Worm (Caenorhabditis elegans) whole organism, midembryonic: Measurements from ENCODE around the gene cyp-34A8.

Source experiments
- T22C8.4 ChIP-seq: fragments of 200-800 bp; sonication (Bioruptor generic); IDR thresholded peaks from 2 replicates; pipeline ENCODE4 v1.3.6; 2022; ENCODE audit warnings: missing genetic modification characterization, missing compliant biosample characterization
- cog-1 ChIP-seq: sonication (generic microtip); optimal IDR thresholded peaks from 2 replicates; lab custom pipeline; 2016; ENCODE audit warnings: missing genetic modification characterization, missing compliant biosample characterization
- flt-1 ChIP-seq: fragments of 200-800 bp; sonication (Bioruptor generic); IDR thresholded peaks from 2 replicates; pipeline ENCODE4 v1.3.6; 2022; ENCODE audit warnings: missing genetic modification characterization, missing compliant biosample characterization
- klf-2 ChIP-seq: fragments of 200-800 bp; sonication (Bioruptor generic); conservative IDR thresholded peaks from 2 replicates; pipeline ENCODE4 v1.3.6; 2022; ENCODE audit warnings: missing genetic modification reagents, missing genetic modification characterization, missing compliant biosample characterization
- med-1 ChIP-seq: sonication (generic microtip); optimal IDR thresholded peaks from 2 replicates; lab custom pipeline; 2017; ENCODE audit warnings: missing genetic modification characterization, mild to moderate bottlenecking, missing compliant biosample characterization, antibody characterized with exemption, missing genetic modification reagents; ENCODE audit not compliant: insufficient read depth
- ref-1 ChIP-seq: fragments of 200-800 bp; sonication (Bioruptor generic); conservative IDR thresholded peaks from 2 replicates; pipeline ENCODE4 v1.3.6; 2022; ENCODE audit warnings: missing genetic modification reagents, missing genetic modification characterization, missing compliant biosample characterization
- tab-1 ChIP-seq: fragments of 200-800 bp; sonication (Bioruptor generic); IDR thresholded peaks from 2 replicates; pipeline ENCODE4 v1.3.6; 2022; ENCODE audit warnings: missing genetic modification characterization, missing compliant biosample characterization
- ztf-23 ChIP-seq: fragments of 200-800 bp; sonication (Bioruptor generic); IDR thresholded peaks from 2 replicates; pipeline ENCODE4 v1.3.6; 2022; ENCODE audit warnings: missing genetic modification reagents, missing genetic modification characterization, missing compliant biosample characterization
- ztf-29 ChIP-seq: fragments of 200-800 bp; sonication (Bioruptor generic); IDR thresholded peaks from 2 replicates; pipeline ENCODE4 v1.3.6; 2022; ENCODE audit warnings: missing genetic modification reagents, missing genetic modification characterization, missing compliant biosample characterization

Gene cyp-34A8

DNA sequence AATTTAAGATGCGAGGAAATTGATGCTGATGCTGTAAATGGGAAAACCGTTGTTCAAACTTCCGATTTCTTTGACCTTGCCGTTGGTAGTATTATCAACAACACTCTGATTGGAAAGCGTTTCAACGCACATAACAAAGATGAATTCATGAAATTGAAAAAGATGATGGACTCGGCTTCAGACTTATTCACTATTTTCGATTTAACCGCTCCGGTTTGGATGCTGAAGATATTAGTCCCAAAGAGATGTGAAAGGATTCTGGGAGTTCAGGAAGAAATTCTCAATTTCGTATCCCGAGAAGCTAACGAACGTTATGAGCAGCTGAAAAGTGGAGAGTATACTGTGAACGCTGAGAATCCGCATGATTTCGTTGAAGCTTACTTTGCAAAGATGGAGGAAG is 24.3 kb downstream of the cyp-34A8 start:
- no peak for TF ChIP-seq T22C8.4
- no peak for TF ChIP-seq cog-1 (tag; lab: Kevin White, UChicago)
- TF ChIP-seq ztf-23, result no peak

DNA sequence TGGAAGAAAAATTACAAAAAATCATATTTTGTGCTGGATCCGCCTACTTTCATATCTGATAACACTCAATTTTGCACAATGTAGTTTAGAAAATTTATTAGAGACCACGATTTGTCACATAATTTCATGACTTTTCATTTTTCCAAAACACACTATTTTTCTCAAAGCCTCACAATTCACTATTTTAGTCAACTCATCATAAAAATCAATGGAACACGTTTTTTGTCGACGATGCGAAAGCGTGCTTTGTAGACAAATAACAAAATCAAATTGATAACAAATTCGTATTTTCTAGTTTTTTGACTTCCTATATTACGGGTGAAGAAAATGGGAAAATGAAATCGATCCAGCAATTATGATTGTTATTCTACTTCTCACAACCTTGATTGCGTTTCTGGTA is 25.8 kb downstream of the cyp-34A8 start, which contains the start of gene cyp-35B2:
TSS of gene cyp-35B2 (plus strand) at position 301 of the 400 bp plus-strand sequence.
- TF ChIP-seq tab-1 (GFP tag; lab: Robert Waterston, UW) (no peak), klf-2 (no peak), ref-1 (GFP tag; lab: Robert Waterston, UW) (no peak), cog-1 (tag; lab: Kevin White, UChicago) (no peak), med-1 (GFP tag; lab: Kevin White, UChicago) (no peak), flt-1 (no peak), T22C8.4 (no peak), ztf-29 (no peak)

DNA sequence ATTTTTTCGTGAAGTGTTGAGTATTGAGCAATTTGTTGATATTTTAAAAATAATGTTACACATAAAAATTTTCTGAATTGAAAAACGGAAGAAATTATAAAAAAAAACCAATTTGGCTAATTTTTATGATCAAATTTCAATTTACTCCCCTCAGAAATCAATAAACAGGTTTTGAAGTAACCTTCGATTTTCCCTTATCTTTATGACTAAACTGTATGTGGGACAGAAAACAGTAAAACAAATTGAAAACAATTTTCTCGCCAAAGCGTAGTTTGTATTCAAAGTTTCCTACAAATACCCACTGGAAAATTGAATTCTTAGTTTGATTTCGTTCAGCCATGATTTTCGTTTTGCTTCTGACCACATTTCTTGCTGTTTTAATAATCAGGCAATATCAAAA is 28.8 kb downstream of the cyp-34A8 start, which contains the start of gene cyp-35B1:
TSS of gene cyp-35B1 (plus strand) at position 244 of the 400 bp plus-strand sequence.
- TF ChIP-seq flt-1 (no peak), ztf-23 (no peak), ztf-29 (no peak), ref-1 (GFP tag; lab: Robert Waterston, UW) (no peak), med-1 (GFP tag; lab: Kevin White, UChicago) (no peak), T22C8.4 (no peak), klf-2 (no peak), cog-1 (tag; lab: Kevin White, UChicago) (no peak), tab-1 (GFP tag; lab: Robert Waterston, UW) (no peak)

DNA sequence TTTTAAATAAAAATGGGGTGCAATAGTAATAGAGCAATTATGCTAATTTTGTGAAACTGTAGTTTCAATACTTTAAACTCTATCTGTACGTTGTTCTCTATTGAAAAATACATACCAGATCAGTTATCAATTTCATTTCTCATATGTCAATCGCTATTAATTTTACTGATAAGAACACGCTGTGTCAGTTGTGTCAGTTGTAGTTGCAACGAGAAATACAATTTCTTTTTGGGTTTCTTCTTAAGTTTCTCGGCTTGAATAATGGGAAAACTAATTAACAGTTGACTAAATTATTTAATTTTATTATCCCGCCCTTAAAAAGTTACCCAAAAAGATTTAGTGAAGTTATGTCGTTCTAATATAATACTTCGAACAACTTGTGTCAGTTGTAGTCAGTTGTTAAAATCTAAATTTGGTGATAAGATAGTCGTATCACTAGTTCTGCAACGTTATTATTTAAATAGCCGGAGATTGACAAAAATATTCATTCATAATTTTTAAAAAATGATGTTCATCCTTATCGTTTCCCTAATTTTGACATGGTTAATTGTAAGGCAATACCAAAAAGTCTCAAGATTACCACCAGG is 31.6 kb downstream of the cyp-34A8 start, which contains the start of gene cyp-35A5:
TSS of gene cyp-35A5 (plus strand) at position 435 of the 587 bp plus-strand sequence.
- TF ChIP-seq cog-1 (tag; lab: Kevin White, UChicago), result no peak
- TF ChIP-seq klf-2, result no peak
- no peak for TF ChIP-seq tab-1 (GFP tag; lab: Robert Waterston, UW)

DNA sequence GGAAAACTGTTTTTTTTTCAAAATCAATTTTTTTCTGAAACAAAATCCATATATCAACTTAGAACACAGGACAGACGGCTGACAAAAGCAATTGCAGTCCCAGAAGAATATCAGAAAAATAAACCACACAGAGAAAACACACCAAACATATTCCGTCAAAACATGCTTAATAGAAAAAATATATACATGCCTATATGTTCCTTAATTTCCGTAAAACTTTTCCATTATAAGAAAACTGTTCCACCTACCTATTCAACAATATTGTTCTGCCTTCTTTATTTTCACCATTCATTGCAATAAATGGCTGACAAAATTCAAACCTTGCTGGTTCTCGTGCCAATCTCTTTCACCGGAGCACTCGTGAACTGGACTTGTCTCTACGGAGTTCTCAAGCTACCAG is 36.3 kb downstream of the cyp-34A8 start, which contains the start of gene srx-63:
TSS of gene srx-63 (plus strand) at position 301 of the 400 bp plus-strand sequence.
- TF ChIP-seq ref-1 (GFP tag; lab: Robert Waterston, UW), result no peak
- no peak for TF ChIP-seq klf-2
- no peak for TF ChIP-seq tab-1 (GFP tag; lab: Robert Waterston, UW)
- TF ChIP-seq flt-1, result no peak
- TF ChIP-seq ztf-29, result no peak
- no peak for TF ChIP-seq T22C8.4
- no peak for TF ChIP-seq cog-1 (tag; lab: Kevin White, UChicago)
- TF ChIP-seq ztf-23, result no peak
- no peak for TF ChIP-seq med-1 (GFP tag; lab: Kevin White, UChicago)

DNA sequence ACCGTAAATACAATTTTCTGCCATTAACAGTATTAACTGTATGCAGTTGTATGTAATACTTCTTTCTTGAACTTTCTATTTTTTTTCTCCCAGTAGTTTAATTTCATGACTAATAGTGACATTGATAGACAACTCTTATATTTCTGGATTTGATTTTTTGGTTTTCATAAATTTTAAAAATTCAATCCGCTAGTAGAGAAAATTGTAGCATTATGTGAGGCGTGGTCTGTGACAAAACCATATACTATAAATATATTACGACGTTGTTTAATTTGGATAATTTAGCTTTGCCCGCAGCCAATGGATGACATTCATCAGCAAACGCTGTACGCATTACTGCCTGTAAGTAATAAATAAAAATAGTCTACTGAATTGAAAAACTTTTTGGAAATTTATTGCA is 38.5 kb downstream of the cyp-34A8 start, which contains the start of gene srx-64:
TSS of gene srx-64 (plus strand) at position 301 of the 400 bp plus-strand sequence.
- TF ChIP-seq ztf-29, result no peak
- no peak for TF ChIP-seq ref-1 (GFP tag; lab: Robert Waterston, UW)
- no peak for TF ChIP-seq cog-1 (tag; lab: Kevin White, UChicago)
- TF ChIP-seq T22C8.4, result no peak
- no peak for TF ChIP-seq klf-2
- no peak for TF ChIP-seq tab-1 (GFP tag; lab: Robert Waterston, UW)
- no peak for TF ChIP-seq ztf-23
- no peak for TF ChIP-seq med-1 (GFP tag; lab: Kevin White, UChicago)
- no peak for TF ChIP-seq flt-1

DNA sequence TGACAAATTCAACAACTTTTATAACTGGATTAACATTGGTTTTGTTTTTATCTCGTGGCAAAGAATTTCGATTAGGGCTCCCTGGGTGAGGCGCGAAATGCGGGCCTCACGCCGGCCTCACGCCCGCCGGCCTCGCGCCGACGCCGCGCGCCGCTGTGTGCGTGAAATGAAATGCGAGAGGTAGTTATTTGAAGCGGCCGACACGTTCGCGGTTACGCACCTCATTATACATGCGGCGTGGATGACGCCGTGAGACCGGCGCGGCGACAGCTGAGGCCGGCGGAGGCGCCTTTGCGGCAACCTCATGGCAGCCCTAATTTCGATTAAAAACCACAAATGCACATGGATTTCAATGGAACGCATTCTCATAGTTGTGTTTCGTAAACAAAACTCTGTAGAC is 40.1 kb downstream of the cyp-34A8 start:
- TF ChIP-seq med-1 (GFP tag; lab: Kevin White, UChicago), result no peak
- no peak for TF ChIP-seq cog-1 (tag; lab: Kevin White, UChicago)
- 0 out of 2 replicates have a peak, but pooled peaks have one; percentile 42 for TF ChIP-seq klf-2

DNA sequence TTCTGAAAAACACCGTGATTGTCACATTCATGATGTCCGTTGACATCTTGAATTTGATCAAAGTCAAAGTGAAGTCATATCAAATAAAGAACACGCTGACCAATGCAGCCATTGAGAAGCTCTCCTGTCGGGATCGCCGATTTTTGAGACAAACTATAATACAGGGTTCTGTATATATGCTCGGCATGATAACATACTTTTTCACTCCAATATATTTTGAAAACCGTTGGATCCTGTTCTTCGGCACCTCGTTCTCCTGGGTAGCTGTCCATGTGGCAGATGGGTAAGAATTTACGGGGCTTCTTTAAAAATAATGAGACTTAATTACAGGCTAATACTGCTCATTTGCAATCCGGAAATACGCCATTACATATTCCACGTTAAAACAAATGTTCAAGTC is 45.1 kb downstream of the cyp-34A8 start:
- no peak for TF ChIP-seq cog-1 (tag; lab: Kevin White, UChicago)
- TF ChIP-seq ztf-29, result no peak
- TF ChIP-seq ztf-23, result no peak
- TF ChIP-seq ref-1 (GFP tag; lab: Robert Waterston, UW), result no peak
- TF ChIP-seq flt-1, result no peak
- no peak for TF ChIP-seq med-1 (GFP tag; lab: Kevin White, UChicago)
- TF ChIP-seq tab-1 (GFP tag; lab: Robert Waterston, UW), result no peak
- no peak for TF ChIP-seq T22C8.4
- TF ChIP-seq klf-2, result no peak

DNA sequence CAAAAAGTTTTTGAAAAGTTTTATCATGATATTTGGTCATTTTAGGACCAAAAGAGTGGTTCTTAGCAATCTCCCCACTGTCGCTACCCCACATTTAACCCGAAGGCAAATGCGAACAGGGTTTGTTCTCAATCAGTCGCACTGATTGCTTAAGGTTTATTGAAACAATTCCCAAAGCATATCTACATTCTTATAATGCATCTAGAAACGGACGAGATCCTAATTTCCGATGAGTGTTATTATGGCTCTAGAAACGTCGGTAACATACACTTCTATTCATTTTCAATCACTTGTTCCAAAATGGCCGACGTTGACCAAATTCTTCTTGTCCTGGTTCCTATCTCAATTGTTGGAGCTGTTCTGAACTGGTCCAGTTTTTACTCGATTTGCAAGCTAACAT is 46.0 kb downstream of the cyp-34A8 start, which contains the start of gene srx-65:
TSS of gene srx-65 (plus strand) at position 301 of the 400 bp plus-strand sequence.
- no peak for TF ChIP-seq flt-1
- no peak for TF ChIP-seq cog-1 (tag; lab: Kevin White, UChicago)
- TF ChIP-seq ref-1 (GFP tag; lab: Robert Waterston, UW), result no peak
- TF ChIP-seq klf-2, result no peak
- TF ChIP-seq med-1 (GFP tag; lab: Kevin White, UChicago), result no peak
- no peak for TF ChIP-seq ztf-23
- TF ChIP-seq ztf-29, result no peak
- TF ChIP-seq T22C8.4, result no peak
- no peak for TF ChIP-seq tab-1 (GFP tag; lab: Robert Waterston, UW)

DNA sequence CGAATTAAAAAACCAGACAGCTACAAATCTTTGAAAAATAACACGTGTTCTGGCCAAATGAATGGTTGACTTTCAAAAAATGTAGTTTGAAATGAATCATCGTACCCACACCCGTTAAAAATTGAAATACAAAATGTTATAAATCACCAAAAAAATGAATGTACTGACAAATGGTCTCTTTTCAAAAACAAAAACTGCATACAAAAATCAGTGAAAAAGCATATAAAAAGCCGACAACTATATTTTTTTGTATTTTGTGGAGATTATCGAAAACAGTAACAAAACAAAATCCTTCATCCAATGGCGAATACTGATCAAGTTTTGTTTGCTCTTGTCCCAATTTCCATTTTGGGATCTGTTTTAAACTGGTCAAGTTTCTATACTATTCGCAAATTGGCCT is 48.3 kb downstream of the cyp-34A8 start, which contains the start of gene srx-66:
TSS of gene srx-66 (plus strand) at position 301 of the 400 bp plus-strand sequence.
- TF ChIP-seq T22C8.4 (no peak), flt-1 (no peak), ref-1 (GFP tag; lab: Robert Waterston, UW) (no peak), ztf-29 (no peak), med-1 (GFP tag; lab: Kevin White, UChicago) (no peak), cog-1 (tag; lab: Kevin White, UChicago) (no peak), klf-2 (no peak)
